Worm (Caenorhabditis elegans) whole organism, L3 larva: ENCODE data around the gene M01B2.8.
"Not testable (repeated sequence)": the region's sequence is repeated elsewhere in the genome, so short reads cannot be mapped to it uniquely, and the experiment has no call there.

Experiments
- R02D3.7 ChIP-seq: fragments of 150-350 bp; optimal IDR thresholded peaks from 2 replicates; lab custom pipeline; 2014; ENCODE audit warnings: missing biosample characterization, missing genetic modification characterization
- ZK546.5 ChIP-seq: sonication (generic microtip); optimal IDR thresholded peaks from 2 replicates; lab custom pipeline; 2017; ENCODE audit warnings: missing biosample characterization, missing genetic modification characterization
- aly-2 ChIP-seq: fragments of 150-350 bp; optimal IDR thresholded peaks from 2 replicates; lab custom pipeline; 2014; ENCODE audit warnings: missing biosample characterization, missing genetic modification characterization
- ama-1 ChIP-seq: fragments of 150-350 bp; optimal IDR thresholded peaks from 2 replicates; lab custom pipeline; 2018
- ceh-28 ChIP-seq: fragments of 150-350 bp; optimal IDR thresholded peaks from 2 replicates; lab custom pipeline; 2014; ENCODE audit warnings: missing biosample characterization, missing genetic modification reagents, missing genetic modification characterization
- ceh-82 ChIP-seq: fragments of 150-350 bp; optimal IDR thresholded peaks from 2 replicates; lab custom pipeline; 2014; ENCODE audit warnings: missing biosample characterization, missing genetic modification characterization
- ceh-9 ChIP-seq: sonication (generic microtip); optimal IDR thresholded peaks from 2 replicates; lab custom pipeline; 2018; ENCODE audit warnings: missing biosample characterization, missing genetic modification characterization
- egl-27 ChIP-seq: sonication (generic microtip); optimal IDR thresholded peaks from 4 replicates; lab custom pipeline; 2017; ENCODE audit warnings: missing biosample characterization, missing genetic modification reagents, missing genetic modification characterization
- egl-5 ChIP-seq: fragments of 150-350 bp; optimal IDR thresholded peaks from 2 replicates; lab custom pipeline; 2017; ENCODE audit warnings: missing biosample characterization, missing genetic modification reagents, missing genetic modification characterization, inconsistent platforms
- elt-3 ChIP-seq, 3 experiments: fragments of 150-350 bp in 1 of 3; sonication (generic microtip) in 2 of 3; optimal IDR thresholded peaks; 2 replicates in 2 of 3; 4 replicates in 1 of 3; lab custom pipeline; 2014 to 2017; ENCODE audit warnings: missing biosample characterization in 3 of 3, missing genetic modification characterization in 3 of 3
- eor-1 ChIP-seq, 2 experiments: fragments of 150-350 bp; optimal IDR thresholded peaks; 2 replicates each; lab custom pipeline; 2014 to 2018; ENCODE audit warnings: missing biosample characterization in 2 of 2, missing genetic modification characterization in 2 of 2
- hmg-11 ChIP-seq: sonication (generic microtip); optimal IDR thresholded peaks from 2 replicates; lab custom pipeline; 2016; ENCODE audit warnings: missing genetic modification characterization, missing compliant biosample characterization
- jun-1 ChIP-seq: fragments of 150-350 bp; optimal IDR thresholded peaks from 2 replicates; lab custom pipeline; 2014; ENCODE audit warnings: missing biosample characterization, missing genetic modification reagents, missing genetic modification characterization
- lin-15B ChIP-seq: fragments of 150-350 bp; optimal IDR thresholded peaks from 2 replicates; lab custom pipeline; 2014; ENCODE audit warnings: missing biosample characterization, missing genetic modification characterization
- lin-39 ChIP-seq: fragments of 150-350 bp; optimal IDR thresholded peaks from 2 replicates; lab custom pipeline; 2018; ENCODE audit warnings: missing biosample characterization, missing genetic modification reagents, missing genetic modification characterization
- lsy-12 ChIP-seq: sonication (generic microtip); optimal IDR thresholded peaks from 2 replicates; lab custom pipeline; 2016; ENCODE audit warnings: mild to moderate bottlenecking, missing genetic modification characterization, missing compliant biosample characterization
- mdl-1 ChIP-seq: fragments of 150-350 bp; optimal IDR thresholded peaks from 2 replicates; lab custom pipeline; 2014; ENCODE audit warnings: missing biosample characterization, missing genetic modification characterization
- mml-1 ChIP-seq: fragments of 150-350 bp; sonication (generic microtip); optimal IDR thresholded peaks from 3 replicates; lab custom pipeline; 2014; ENCODE audit warnings: missing biosample characterization, missing genetic modification characterization
- nhr-11 ChIP-seq: fragments of 150-350 bp; optimal IDR thresholded peaks from 2 replicates; lab custom pipeline; 2014; ENCODE audit warnings: missing biosample characterization, missing genetic modification characterization
- nhr-12 ChIP-seq: fragments of 150-350 bp; optimal IDR thresholded peaks from 2 replicates; lab custom pipeline; 2014; ENCODE audit warnings: missing biosample characterization, missing genetic modification characterization
- nhr-23 ChIP-seq: fragments of 150-350 bp; optimal IDR thresholded peaks from 2 replicates; lab custom pipeline; 2014; ENCODE audit warnings: missing biosample characterization, missing genetic modification reagents, missing genetic modification characterization
- nhr-237 ChIP-seq: fragments of 150-350 bp; optimal IDR thresholded peaks from 2 replicates; lab custom pipeline; 2014; ENCODE audit warnings: missing biosample characterization, missing genetic modification characterization
- nhr-25 ChIP-seq: sonication (generic microtip); optimal IDR thresholded peaks from 2 replicates; lab custom pipeline; 2017; ENCODE audit warnings: missing biosample characterization, missing genetic modification characterization
- nhr-28 ChIP-seq: fragments of 150-350 bp; optimal IDR thresholded peaks from 2 replicates; lab custom pipeline; 2014; ENCODE audit warnings: missing biosample characterization, missing genetic modification characterization
- nhr-43 ChIP-seq: sonication (generic microtip); optimal IDR thresholded peaks from 2 replicates; lab custom pipeline; 2016; ENCODE audit warnings: mild to moderate bottlenecking, missing genetic modification characterization, missing compliant biosample characterization; ENCODE audit not compliant: poor library complexity, severe bottlenecking
- nhr-67 ChIP-seq: fragments of 150-350 bp; optimal IDR thresholded peaks from 2 replicates; lab custom pipeline; 2014; ENCODE audit warnings: missing biosample characterization, missing genetic modification characterization
- nhr-76 ChIP-seq: fragments of 150-350 bp; sonication (generic microtip); optimal IDR thresholded peaks from 5 replicates; lab custom pipeline; 2014; ENCODE audit warnings: missing biosample characterization, missing genetic modification characterization
- nhr-77 ChIP-seq: fragments of 150-350 bp; optimal IDR thresholded peaks from 2 replicates; lab custom pipeline; 2014; ENCODE audit warnings: missing biosample characterization, missing genetic modification characterization
- pqm-1 ChIP-seq: fragments of 150-350 bp; optimal IDR thresholded peaks from 2 replicates; lab custom pipeline; 2017; ENCODE audit warnings: missing biosample characterization, missing genetic modification characterization, inconsistent platforms
- sea-2 ChIP-seq: fragments of 150-350 bp; sonication (generic microtip); optimal IDR thresholded peaks from 4 replicates; lab custom pipeline; 2014; ENCODE audit warnings: missing biosample characterization, missing genetic modification reagents, missing genetic modification characterization
- skn-1 ChIP-seq: fragments of 150-350 bp; optimal IDR thresholded peaks from 2 replicates; lab custom pipeline; 2014; ENCODE audit warnings: missing biosample characterization, missing genetic modification characterization
- unc-39 ChIP-seq: sonication (generic microtip); optimal IDR thresholded peaks from 4 replicates; lab custom pipeline; 2017; ENCODE audit warnings: missing biosample characterization, missing genetic modification characterization
- unc-62 ChIP-seq: fragments of 150-350 bp; sonication (generic microtip); optimal IDR thresholded peaks from 4 replicates; lab custom pipeline; 2014; ENCODE audit warnings: missing biosample characterization, missing genetic modification reagents, missing genetic modification characterization
- zag-1 ChIP-seq: fragments of 150-350 bp; optimal IDR thresholded peaks from 2 replicates; lab custom pipeline; 2014; ENCODE audit warnings: missing biosample characterization, missing genetic modification characterization
- ztf-11 ChIP-seq: fragments of 150-350 bp; optimal IDR thresholded peaks from 2 replicates; lab custom pipeline; 2014; ENCODE audit warnings: missing biosample characterization, missing genetic modification characterization
- ztf-4 ChIP-seq: fragments of 150-350 bp; optimal IDR thresholded peaks from 2 replicates; lab custom pipeline; 2014; ENCODE audit warnings: missing biosample characterization, missing genetic modification characterization

The M01B2.8 gene

DNA sequence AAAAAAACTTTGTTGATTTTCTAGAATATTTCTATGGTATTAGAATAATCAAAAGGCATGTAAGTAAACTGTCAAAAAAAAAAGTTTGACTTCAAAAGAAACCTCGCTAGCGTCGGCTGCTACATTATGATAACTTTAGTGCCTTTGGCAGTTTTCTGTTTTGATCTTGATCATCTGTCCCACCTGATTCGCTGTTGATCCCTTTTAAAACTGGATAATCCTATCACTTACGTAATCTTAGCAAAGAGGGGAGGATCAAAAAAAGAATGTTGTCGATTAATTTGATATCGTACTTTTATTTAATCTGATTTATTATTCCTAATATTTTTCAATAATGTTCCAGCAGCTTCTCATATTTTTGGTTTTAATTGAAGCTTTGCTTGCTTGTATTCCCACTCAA, at the start of gene M01B2.8:
TSS of gene M01B2.8 (plus strand) at position 301 of the 400 bp plus-strand sequence.
- TF ChIP-seq ama-1 (lab: Kevin White, UChicago) (no peak), egl-27 (tag; lab: Kevin White, UChicago) (no peak), nhr-11 (tag; lab: Kevin White, UChicago) (no peak), lsy-12 (no peak), nhr-76 (tag; lab: Kevin White, UChicago) (no peak)
- TF ChIP-seq, all 47 proteins: peak for 0

DNA sequence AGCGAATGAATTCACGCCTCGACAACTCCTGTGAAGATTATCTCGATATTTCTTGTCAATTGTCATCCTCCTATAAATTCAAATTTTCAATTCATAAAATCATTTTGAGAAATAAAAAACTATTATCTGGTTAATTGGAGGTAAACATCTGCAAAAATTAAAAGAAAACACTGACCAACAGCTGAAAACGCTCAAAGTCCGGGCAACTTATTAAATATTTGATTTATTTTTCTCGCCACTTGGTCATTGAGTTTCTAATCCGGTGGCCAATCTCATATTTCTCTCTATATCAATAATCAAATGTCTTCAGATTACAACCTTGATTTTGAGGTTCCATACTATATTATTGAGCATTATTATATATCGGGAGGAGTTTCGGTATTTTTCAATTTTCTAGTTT, 48.1 kb upstream of the M01B2.8 start, which contains the start of gene sri-24:
TSS of gene sri-24 (plus strand) at position 301 of the 400 bp plus-strand sequence.
- not testable (repeated sequence) for TF ChIP-seq lin-39, ceh-28, ztf-11 (tag; lab: Kevin White, UChicago)

DNA sequence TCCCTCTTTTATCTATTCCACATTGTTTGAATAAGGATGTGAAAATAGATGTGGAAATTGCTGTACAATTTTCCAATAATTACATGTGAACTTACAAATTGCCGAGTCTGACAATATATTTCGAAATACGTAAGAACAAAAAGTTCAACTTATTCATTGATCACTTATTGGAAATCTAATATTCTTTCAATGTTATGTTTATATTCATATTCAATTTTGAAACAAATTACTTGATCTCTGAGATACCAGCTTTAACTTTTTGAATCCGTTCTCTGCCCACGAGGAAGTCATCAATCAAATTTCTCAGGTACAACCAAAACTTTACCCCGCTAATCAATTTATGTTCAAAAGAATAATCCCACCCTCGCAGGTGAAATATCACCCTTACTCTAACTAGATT, 44.8 kb upstream of the M01B2.8 start, which contains the start of gene sri-26:
TSS of gene sri-26 (plus strand) at position 301 of the 400 bp plus-strand sequence.
- TF ChIP-seq skn-1, ztf-4, nhr-76 (tag; lab: Kevin White, UChicago): not testable (repeated sequence)

DNA sequence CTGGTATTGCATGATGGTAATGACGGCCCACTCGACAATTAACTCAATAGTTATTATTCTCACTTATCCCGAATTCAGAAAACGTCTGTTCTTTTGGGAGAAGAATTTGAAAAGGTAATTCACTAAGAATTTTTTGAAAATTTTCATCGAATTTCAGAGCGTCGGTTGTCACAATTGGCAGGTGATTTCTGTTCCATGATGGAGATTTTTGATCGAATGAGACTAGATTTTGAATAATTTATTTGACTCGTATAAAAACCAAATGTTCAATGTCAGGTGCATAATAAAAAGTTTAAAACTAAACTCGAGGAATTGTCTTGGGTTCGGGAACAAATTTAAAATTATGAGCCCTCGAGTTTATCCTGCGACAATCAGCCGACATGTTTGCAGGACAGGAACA, 43.3 kb upstream of the M01B2.8 start, which contains the start of gene sri-25:
TSS of gene sri-25 (plus strand) at position 301 of the 400 bp plus-strand sequence.
- no peak for TF ChIP-seq nhr-23 (tag; lab: Kevin White, UChicago)
- no peak for TF ChIP-seq zag-1
- no peak for TF ChIP-seq lin-15B (tag; lab: Kevin White, UChicago)
- no peak for TF ChIP-seq hmg-11 (tag; lab: Kevin White, UChicago)
- TF ChIP-seq nhr-76 (tag; lab: Kevin White, UChicago): no peak
- no peak for TF ChIP-seq ama-1 (lab: Kevin White, UChicago)
- TF ChIP-seq mml-1 (tag; lab: Kevin White, UChicago): no peak
- no peak for TF ChIP-seq sea-2
- TF ChIP-seq nhr-43: no peak
- no peak for TF ChIP-seq nhr-67
- no peak for TF ChIP-seq mdl-1 (tag; lab: Kevin White, UChicago)
- TF ChIP-seq nhr-12 (tag; lab: Kevin White, UChicago): no peak
- no peak for TF ChIP-seq ceh-9 (tag; lab: Kevin White, UChicago)
- TF ChIP-seq ceh-28 (tag; lab: Kevin White, UChicago): no peak
- no peak for TF ChIP-seq nhr-28 (tag; lab: Kevin White, UChicago)
- no peak for TF ChIP-seq nhr-237
- no peak for TF ChIP-seq pqm-1 (tag; lab: Kevin White, UChicago)
- no peak for TF ChIP-seq nhr-77 (tag; lab: Kevin White, UChicago)
- no peak for TF ChIP-seq jun-1 (tag; lab: Kevin White, UChicago)
- no peak for TF ChIP-seq ZK546.5 (tag; lab: Kevin White, UChicago)

DNA sequence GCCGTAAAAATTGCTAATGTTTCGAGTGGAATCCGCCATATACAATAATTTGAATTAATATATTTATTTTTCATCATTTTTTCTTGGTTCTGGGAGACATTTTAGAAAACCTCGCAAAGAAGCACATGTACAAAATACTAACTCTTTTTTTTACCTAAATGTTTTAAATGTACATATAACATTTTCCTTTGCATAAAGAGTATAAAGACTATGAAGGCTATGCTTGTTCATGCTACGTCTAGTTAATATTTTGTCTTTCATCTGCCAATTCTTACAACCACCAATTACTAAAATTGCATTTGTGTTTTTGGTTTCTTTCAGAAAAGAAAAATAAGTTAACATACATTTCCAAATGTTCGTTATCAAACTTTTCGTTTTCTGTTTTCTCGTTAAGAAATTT, 38.7 kb upstream of the M01B2.8 start, which contains the start of gene irld-25:
TSS of gene irld-25 (plus strand) at position 301 of the 400 bp plus-strand sequence.
- TF ChIP-seq nhr-12 (tag; lab: Kevin White, UChicago) (no peak), eor-1 (tag; optimal IDR thresholded peaks at IDR 0.05; lab: Kevin White, UChicago) (no peak), unc-62 (no peak), ztf-11 (tag; lab: Kevin White, UChicago) (no peak), nhr-237 (no peak), aly-2 (tag; lab: Kevin White, UChicago) (no peak), ceh-9 (tag; lab: Kevin White, UChicago) (no peak), elt-3 (tag; optimal IDR thresholded peaks at IDR 0.05; lab: Kevin White, UChicago) (no peak), nhr-25 (tag; lab: Kevin White, UChicago) (no peak), R02D3.7 (tag; lab: Kevin White, UChicago) (no peak), ceh-82 (tag; lab: Kevin White, UChicago) (no peak), egl-5 (no peak), ztf-4 (tag; lab: Kevin White, UChicago) (no peak), unc-39 (tag; lab: Kevin White, UChicago) (no peak), lsy-12 (no peak), nhr-23 (tag; lab: Kevin White, UChicago) (no peak)
